Worm (Caenorhabditis elegans): ENCODE data around the gene F58F12.12.

The F58F12.12 gene

DNA sequence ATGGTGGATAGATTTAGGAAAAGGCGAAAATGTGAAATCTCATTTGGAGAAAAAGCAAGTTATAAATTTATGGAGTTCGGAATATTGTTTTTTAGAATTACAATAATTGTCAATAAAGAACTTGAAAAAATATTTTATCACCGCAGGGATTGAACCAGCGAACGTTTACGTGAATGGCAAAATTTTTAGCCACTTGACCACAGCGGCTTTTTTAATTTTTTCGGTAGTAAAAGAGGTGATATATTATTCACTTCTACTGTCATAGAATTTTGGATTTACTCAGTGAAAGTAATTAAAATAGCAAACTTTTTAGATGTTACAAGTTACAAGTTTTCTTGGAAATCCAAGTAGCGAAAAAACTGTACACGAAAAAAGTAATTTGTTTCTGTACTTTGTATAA is 22.7 kb upstream of the F58F12.12 start:
- TF ChIP-seq isw-1 (GFP tag; IDR thresholded peaks at IDR 0.05): no peak
- no peak for TF ChIP-seq nhr-84 (tag; optimal IDR thresholded peaks at IDR 0.05)
- no peak for TF ChIP-seq vab-15 (tag; optimal IDR thresholded peaks at IDR 0.05)
- no peak for TF ChIP-seq ztf-4 (tag; optimal IDR thresholded peaks at IDR 0.05)
- no peak for TF ChIP-seq nhr-28 (tag; optimal IDR thresholded peaks at IDR 0.05)
- no peak for TF ChIP-seq hpl-2 (GFP tag; optimal IDR thresholded peaks at IDR 0.05)
- no peak for TF ChIP-seq ets-5 (GFP tag; IDR thresholded peaks at IDR 0.05)
- TF ChIP-seq nhr-85 (tag): no peak
- no peak for TF ChIP-seq pax-3 (tag; optimal IDR thresholded peaks at IDR 0.05)
- no peak for TF ChIP-seq mdl-1 (tag; optimal IDR thresholded peaks at IDR 0.05)
- no peak for TF ChIP-seq lir-3 (tag; optimal IDR thresholded peaks at IDR 0.05; ENCODE audit: poor library complexity)
- TF ChIP-seq elt-3 (tag; optimal IDR thresholded peaks at IDR 0.05): no peak
- TF ChIP-seq lin-13 (GFP tag; optimal IDR thresholded peaks at IDR 0.05): no peak
- TF ChIP-seq elt-2 (tag; optimal IDR thresholded peaks at IDR 0.05): no peak
- no peak for TF ChIP-seq fkh-4 (tag; optimal IDR thresholded peaks at IDR 0.05; ENCODE audit: borderline replicate concordance)
- TF ChIP-seq unc-62 (GFP tag; optimal IDR thresholded peaks at IDR 0.05): no peak

- peak; percentile 28 for TF ChIP-seq blmp-1 (tag; optimal IDR thresholded peaks at IDR 0.05)
- no peak for TF ChIP-seq xbp-1 (tag; optimal IDR thresholded peaks at IDR 0.05)
- no peak for TF ChIP-seq ceh-8 (GFP tag; optimal IDR thresholded peaks at IDR 0.05)
- TF ChIP-seq ceh-82 (tag; optimal IDR thresholded peaks at IDR 0.05): no peak
- TF ChIP-seq unc-98 (GFP tag; IDR thresholded peaks at IDR 0.05): no peak
- TF ChIP-seq lin-39 (tag; optimal IDR thresholded peaks at IDR 0.05): no peak
Observed at ce11 chrII:6358905-6359304, 22.1 kb upstream of the F58F12.12 start, which contains the start of gene C32D5.12. TSS of gene C32D5.12 (minus strand) at chrII:6359005.

DNA sequence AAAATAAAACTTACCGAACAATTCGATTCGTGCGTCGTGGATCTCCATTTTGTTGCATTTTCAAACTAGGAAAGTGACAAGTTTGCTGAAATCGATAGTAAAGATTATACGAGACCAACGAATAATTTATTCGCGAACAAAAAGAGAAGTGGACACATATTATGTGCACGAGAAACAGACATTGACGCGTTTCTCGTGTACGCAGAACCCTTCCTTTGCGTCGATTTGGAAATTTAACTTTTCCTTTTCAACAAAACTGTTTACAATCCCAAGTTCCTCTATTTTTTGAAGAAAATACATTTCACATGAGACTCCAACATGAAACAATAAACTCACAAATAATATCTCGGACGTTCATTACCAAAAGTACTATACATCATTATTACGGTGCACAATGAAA is 20.1 kb upstream of the F58F12.12 start, which contains the start of gene K10B2.4:
Gene K10B2.4 (minus strand): TSS at position 138 of the 400 bp plus-strand sequence.
- TF ChIP-seq aly-2 (tag; optimal IDR thresholded peaks at IDR 0.05) (no peak), nhr-71 (tag; optimal IDR thresholded peaks at IDR 0.05) (peak; percentile 77), lsy-2 (tag; optimal IDR thresholded peaks at IDR 0.05) (peak; percentile 72 to 85), vab-15 (tag; optimal IDR thresholded peaks at IDR 0.05) (no peak), nhr-84 (tag; optimal IDR thresholded peaks at IDR 0.05) (no peak), irx-1 (tag; optimal IDR thresholded peaks at IDR 0.05) (peak; percentile 23), nhr-12 (tag; optimal IDR thresholded peaks at IDR 0.05) (no peak), unc-86 (tag; optimal IDR thresholded peaks at IDR 0.05) (peak; percentile 31), mdl-1 (tag; optimal IDR thresholded peaks at IDR 0.05) (no peak), isw-1 (GFP tag; IDR thresholded peaks at IDR 0.05) (no peak), nhr-76 (tag; optimal IDR thresholded peaks at IDR 0.05) (no peak), fkh-4 (tag; optimal IDR thresholded peaks at IDR 0.05; ENCODE audit: borderline replicate concordance) (no peak), snpc-4 (tag; optimal IDR thresholded peaks at IDR 0.05) (peak; percentile 53), egl-27 (tag; optimal IDR thresholded peaks at IDR 0.05) (no peak), nhr-85 (tag) (peak; percentile 2), Y116A8C.19 (tag; optimal IDR thresholded peaks at IDR 0.05; ENCODE audit: borderline replicate concordance) (no peak), hlh-4 (tag; optimal IDR thresholded peaks at IDR 0.05) (no peak), ceh-90 (tag; optimal IDR thresholded peaks at IDR 0.05) (no peak), lin-14 (GFP tag; optimal IDR thresholded peaks at IDR 0.05) (peak; percentile 82), lin-15B (tag; optimal IDR thresholded peaks at IDR 0.05) (peak; percentile 12), efl-1 (optimal IDR thresholded peaks at IDR 0.05) (peak; percentile 77 to 79), efl-1 (GFP tag; optimal IDR thresholded peaks at IDR 0.05 in 1 of 2) (peak; percentile 64 to 97), sox-4 (tag; optimal IDR thresholded peaks at IDR 0.05) (no peak), lir-3 (tag; optimal IDR thresholded peaks at IDR 0.05; ENCODE audit: poor library complexity) (peak; percentile 3), jun-1 (tag; optimal IDR thresholded peaks at IDR 0.05) (no peak), mef-2 (tag; optimal IDR thresholded peaks at IDR 0.05) (no peak), ceh-88 (GFP tag; IDR thresholded peaks at IDR 0.05) (no peak), nhr-77 (tag; optimal IDR thresholded peaks at IDR 0.05) (peak; percentile 49), nhr-11 (tag; optimal IDR thresholded peaks at IDR 0.05) (no peak), skn-1 (tag; optimal IDR thresholded peaks at IDR 0.05) (peak; percentile 35), rnt-1 (tag; optimal IDR thresholded peaks at IDR 0.05) (peak; percentile 78), tlp-1 (tag; optimal IDR thresholded peaks at IDR 0.05) (no peak), swsn-7 (tag; optimal IDR thresholded peaks at IDR 0.05) (peak; percentile 72), dsc-1 (tag; optimal IDR thresholded peaks at IDR 0.05) (peak; percentile 53), ama-1 (optimal IDR thresholded peaks at IDR 0.05) (peak; percentile 22), pag-3 (tag; optimal IDR thresholded peaks at IDR 0.05; ENCODE audit: borderline replicate concordance, insufficient read depth) (no peak)
